Fruit fly (Drosophila melanogaster) whole organism, adult: ENCODE data around the gene CG10226.

ENCODE experiments used
- CG11617 ChIP-seq: fragments of 200-800 bp; sonication (Bioruptor generic); optimal IDR thresholded peaks from 2 replicates; lab custom pipeline; 2017; ENCODE audit warnings: mild to moderate bottlenecking, missing biosample characterization, missing genetic modification reagents, missing genetic modification characterization
- CG7045 ChIP-seq: fragments of 200-800 bp; sonication (Bioruptor generic); optimal IDR thresholded peaks from 2 replicates; lab custom pipeline; 2017; ENCODE audit warnings: missing biosample characterization, mild to moderate bottlenecking, missing genetic modification characterization
- Clk ChIP-seq: fragments of 200-800 bp; sonication (Bioruptor generic); optimal IDR thresholded peaks from 2 replicates; lab custom pipeline; 2017; ENCODE audit warnings: missing biosample characterization, missing genetic modification characterization
- Hr96 ChIP-seq: fragments of 200-800 bp; sonication (Bioruptor generic); optimal IDR thresholded peaks from 2 replicates; lab custom pipeline; 2016; ENCODE audit warnings: missing biosample characterization, missing genetic modification characterization
- cic ChIP-seq: fragments of 200-800 bp; sonication (Bioruptor generic); optimal IDR thresholded peaks from 2 replicates; lab custom pipeline; 2017; ENCODE audit warnings: missing biosample characterization, mild to moderate bottlenecking, missing genetic modification characterization, moderate library complexity
- kay ChIP-seq: fragments of 200-800 bp; sonication (Bioruptor generic); peaks from one replicate; lab custom pipeline; 2016; ENCODE audit warnings: missing biosample characterization, missing genetic modification characterization, borderline replicate concordance
- toe ChIP-seq: fragments of 200-800 bp; sonication (Bioruptor generic); optimal IDR thresholded peaks from 2 replicates; lab custom pipeline; 2016; ENCODE audit warnings: missing biosample characterization, missing genetic modification characterization

- peak; percentile 31 for TF ChIP-seq Hr96 (GFP tag; lab: Kevin White, UChicago)
- no peak for TF ChIP-seq cic (GFP tag; lab: Kevin White, UChicago)
- no peak for TF ChIP-seq Clk (GFP tag; lab: Kevin White, UChicago)
- TF ChIP-seq kay (GFP tag; lab: Kevin White, UChicago), result no peak
- peak; percentile 53 for TF ChIP-seq toe (GFP tag; lab: Kevin White, UChicago)
- peak; percentile 27 for TF ChIP-seq CG7045 (GFP tag; lab: Kevin White, UChicago)
- TF ChIP-seq CG11617 (GFP tag; lab: Kevin White, UChicago), result peak; percentile 61
These were observed 50.6 kb downstream of the CG10226 start, which contains the start of the genes D19A and CG7386 for dm6 chr3L:6188995-6189927.
